Worm (Caenorhabditis elegans) whole organism, late embryonic: Measurements from ENCODE around the gene C13G5.2.
A peak's percentile ranks its signal among the peaks of the same experiment; 100 is the strongest.

Experiments used
- C08G9.2 ChIP-seq: sonication (generic microtip); optimal IDR thresholded peaks from 2 replicates; lab custom pipeline; 2016; ENCODE audit warnings: mild to moderate bottlenecking, missing genetic modification characterization, moderate library complexity, missing compliant biosample characterization
- C38D4.7 ChIP-seq: fragments of 200-800 bp; sonication (Bioruptor generic); optimal IDR thresholded peaks from 2 replicates; lab custom pipeline; 2018; ENCODE audit warnings: mild to moderate bottlenecking, missing genetic modification characterization, moderate library complexity, missing compliant biosample characterization
- F13H6.1 ChIP-seq: sonication (generic microtip); optimal IDR thresholded peaks from 2 replicates; lab custom pipeline; 2016; ENCODE audit warnings: missing genetic modification characterization, missing compliant biosample characterization
- ceh-48 ChIP-seq: sonication (generic microtip); optimal IDR thresholded peaks from 2 replicates; lab custom pipeline; 2016; ENCODE audit warnings: missing genetic modification characterization, inconsistent platforms, missing compliant biosample characterization
- che-1 ChIP-seq: sonication (generic microtip); optimal IDR thresholded peaks from 2 replicates; lab custom pipeline; 2016; ENCODE audit warnings: mild to moderate bottlenecking, missing genetic modification characterization, missing compliant biosample characterization
- dmd-4 ChIP-seq: sonication (generic microtip); optimal IDR thresholded peaks from 2 replicates; lab custom pipeline; 2016; ENCODE audit warnings: borderline replicate concordance, missing genetic modification characterization, missing compliant biosample characterization
- elt-2 ChIP-seq: sonication (generic microtip); optimal IDR thresholded peaks from 2 replicates; lab custom pipeline; 2016; ENCODE audit warnings: missing genetic modification reagents, missing genetic modification characterization, missing compliant biosample characterization
- pax-1 ChIP-seq: fragments of 150-350 bp; optimal IDR thresholded peaks from 2 replicates; lab custom pipeline; 2014; ENCODE audit warnings: missing biosample characterization, missing genetic modification characterization
- pha-2 ChIP-seq: sonication (generic microtip); optimal IDR thresholded peaks from 2 replicates; lab custom pipeline; 2017; ENCODE audit warnings: mild to moderate bottlenecking, missing genetic modification characterization, missing compliant biosample characterization
- ref-2 ChIP-seq: sonication (generic microtip); optimal IDR thresholded peaks from 2 replicates; lab custom pipeline; 2016; ENCODE audit warnings: missing genetic modification characterization, missing compliant biosample characterization
- syd-9 ChIP-seq: sonication (generic microtip); optimal IDR thresholded peaks from 2 replicates; lab custom pipeline; 2016; ENCODE audit warnings: mild to moderate bottlenecking, missing genetic modification characterization, moderate library complexity, missing compliant biosample characterization
- unc-3 ChIP-seq, 2 experiments: fragments of 200-800 bp in 1 of 2; sonication (Bioruptor generic) in 1 of 2; sonication (generic microtip) in 1 of 2; conservative IDR thresholded peaks in 1 of 2; optimal IDR thresholded peaks in 1 of 2; 2 replicates each; pipeline versions ENCODE4 v1.3.6 to Lab custom; 2016 to 2022; ENCODE audit warnings: missing compliant biosample characterization in 2 of 2, missing genetic modification characterization in 2 of 2, missing genetic modification reagents in 1 of 2
- unc-42 ChIP-seq: sonication (generic microtip); optimal IDR thresholded peaks from 2 replicates; lab custom pipeline; 2016; ENCODE audit warnings: missing genotype, missing genetic modification characterization, missing compliant biosample characterization

Gene C13G5.2

ce11 chrIII:8571845-8572244 lies 46.4 kb downstream of the C13G5.2 start:
- TF ChIP-seq pax-1 (tag; lab: Kevin White, UChicago) (no peak), pha-2 (tag; lab: Kevin White, UChicago) (no peak), C08G9.2 (tag; lab: Kevin White, UChicago) (no peak), ref-2 (tag; lab: Kevin White, UChicago) (peak; percentile 3), C38D4.7 (GFP tag; lab: Kevin White, UChicago) (no peak), syd-9 (tag; lab: Kevin White, UChicago) (no peak), unc-42 (tag; lab: Kevin White, UChicago) (peak; percentile 65), F13H6.1 (no peak)

ce11 chrIII:8570289-8570688 lies 48.0 kb downstream of the C13G5.2 start:
- no peak for TF ChIP-seq unc-3 (GFP tag; conservative IDR thresholded peaks at IDR 0.05; lab: Robert Waterston, UW)
- no peak for TF ChIP-seq unc-3 (tag; optimal IDR thresholded peaks at IDR 0.05; lab: Kevin White, UChicago)
- TF ChIP-seq elt-2 (tag; lab: Kevin White, UChicago), result no peak
- TF ChIP-seq ceh-48, result no peak
- TF ChIP-seq dmd-4 (tag; lab: Kevin White, UChicago), result no peak
- TF ChIP-seq che-1 (tag; lab: Kevin White, UChicago), result no peak
